Worm (Caenorhabditis elegans) whole organism, L4 larva: ENCODE measurements around the gene B0361.3.

ENCODE experiments used
- F49E8.2 ChIP-seq: sonication (generic microtip); optimal IDR thresholded peaks from 2 replicates; lab custom pipeline; 2016; ENCODE audit warnings: missing compliant biosample characterization, mild to moderate bottlenecking, missing genetic modification characterization, borderline replicate concordance
- Y75B8A.6 ChIP-seq: fragments of 200-800 bp; sonication (Bioruptor generic); IDR thresholded peaks from 2 replicates; pipeline ENCODE4 v1.3.6; 2022; ENCODE audit warnings: missing genetic modification reagents, missing genetic modification characterization, missing compliant biosample characterization
- ceh-28 ChIP-seq: fragments of 150-350 bp; optimal IDR thresholded peaks from 2 replicates; lab custom pipeline; 2014; ENCODE audit warnings: missing biosample characterization, missing genetic modification reagents, missing genetic modification characterization
- ces-1 ChIP-seq: fragments of 150-350 bp; sonication (generic microtip); optimal IDR thresholded peaks from 4 replicates; lab custom pipeline; 2014; ENCODE audit warnings: missing biosample characterization, missing genetic modification reagents, missing genetic modification characterization
- jun-1 ChIP-seq: fragments of 150-350 bp; optimal IDR thresholded peaks from 2 replicates; lab custom pipeline; 2014; ENCODE audit warnings: missing biosample characterization, missing genetic modification reagents, missing genetic modification characterization
- lin-15B ChIP-seq: fragments of 150-350 bp; sonication (generic microtip); optimal IDR thresholded peaks from 3 replicates; lab custom pipeline; 2014; ENCODE audit warnings: missing biosample characterization, missing genetic modification characterization
- lin-39 ChIP-seq: fragments of 150-350 bp; optimal IDR thresholded peaks from 2 replicates; lab custom pipeline; 2014; ENCODE audit warnings: missing biosample characterization, missing genetic modification reagents, missing genetic modification characterization
- mep-1 ChIP-seq: fragments of 150-350 bp; sonication (generic microtip); optimal IDR thresholded peaks from 3 replicates; lab custom pipeline; 2014; ENCODE audit warnings: missing biosample characterization, missing genetic modification characterization
- nhr-11 ChIP-seq: fragments of 150-350 bp; optimal IDR thresholded peaks from 2 replicates; lab custom pipeline; 2014; ENCODE audit warnings: missing biosample characterization, missing genetic modification characterization
- nhr-48 ChIP-seq: sonication (generic microtip); optimal IDR thresholded peaks from 2 replicates; lab custom pipeline; 2016; ENCODE audit warnings: mild to moderate bottlenecking, missing genetic modification characterization, missing compliant biosample characterization
- nhr-76 ChIP-seq: fragments of 150-350 bp; optimal IDR thresholded peaks from 2 replicates; lab custom pipeline; 2014; ENCODE audit warnings: missing biosample characterization, missing genetic modification characterization
- unc-62 ChIP-seq, 3 experiments: fragments of 150-350 bp in 1 of 3; sonication (generic microtip); optimal IDR thresholded peaks in 2 of 3; peaks in 1 of 3; 1 replicate in 1 of 3; 2 replicates in 2 of 3; lab custom pipeline; 2014 to 2017; ENCODE audit warnings: missing biosample characterization in 3 of 3, missing genetic modification characterization in 3 of 3, missing genetic modification reagents in 3 of 3, missing genotype in 1 of 3
- ztf-7 ChIP-seq: fragments of 150-350 bp; optimal IDR thresholded peaks from 2 replicates; lab custom pipeline; 2014; ENCODE audit warnings: missing biosample characterization, missing genetic modification characterization

ce11 chrIII:7238727-7239126 is 42.5 kb upstream of the B0361.3 start, which contains the start of gene pars-1:
- TF ChIP-seq jun-1 (tag; lab: Kevin White, UChicago) (no peak), unc-62 (GFP tag; optimal IDR thresholded peaks at IDR 0.05 in 1 of 2; lab: Kevin White, UChicago) (no peak), unc-62 (tag; optimal IDR thresholded peaks at IDR 0.05; lab: Kevin White, UChicago) (no peak), lin-39 (tag; lab: Kevin White, UChicago) (no peak), Y75B8A.6 (GFP tag; lab: Robert Waterston, UW) (no peak), F49E8.2 (tag; lab: Kevin White, UChicago) (no peak), ces-1 (no peak), nhr-76 (tag; lab: Kevin White, UChicago) (no peak), mep-1 (no peak), ceh-28 (no peak), ztf-7 (tag; lab: Kevin White, UChicago) (no peak), nhr-48 (no peak), nhr-11 (tag; lab: Kevin White, UChicago) (no peak), lin-15B (tag; lab: Kevin White, UChicago) (no peak)
